Worm (Caenorhabditis elegans): Measurements from ENCODE around the gene irld-63.

- TF ChIP-seq sma-3 (GFP tag; optimal IDR thresholded peaks at IDR 0.05) (no peak), nhr-237 (tag; optimal IDR thresholded peaks at IDR 0.05) (no peak), fos-1 (tag; optimal IDR thresholded peaks at IDR 0.05) (no peak), lin-13 (GFP tag; optimal IDR thresholded peaks at IDR 0.05) (no peak), egl-27 (tag; optimal IDR thresholded peaks at IDR 0.05) (no peak), ztf-4 (tag; optimal IDR thresholded peaks at IDR 0.05) (no peak), unc-62 (GFP tag; optimal IDR thresholded peaks at IDR 0.05) (no peak), ama-1 (optimal IDR thresholded peaks at IDR 0.05) (no peak), mdl-1 (tag; optimal IDR thresholded peaks at IDR 0.05) (no peak), sma-9 (GFP tag; optimal IDR thresholded peaks at IDR 0.05) (no peak), sma-9 (tag; optimal IDR thresholded peaks at IDR 0.05) (no peak)
Observed at ce11 chrII:2946438-2946837, 15.9 kb downstream of the irld-63 start, which contains the start of gene srw-79.

Measured in whole organism, L2 larva.